Fruit fly (Drosophila melanogaster): ENCODE data around the gene Syx17.

Gene Syx17

dm6 chr3L:4363887-4364794 lies 39.1 kb upstream of the Syx17 start, which contains the start of the genes Cip4 and mRpS6 (continued):
- TF ChIP-seq CG10366 (GFP tag; IDR thresholded peaks at IDR 0.05) (peak; percentile 90), Kr (GFP tag; optimal IDR thresholded peaks at IDR 0.05) (peak; percentile 89), CG6791 (GFP tag; IDR thresholded peaks at IDR 0.05; ENCODE audit: partially characterized antibody) (peak; percentile 46; the same call in 2 of the 3 replicates), Awh (GFP tag; IDR thresholded peaks at IDR 0.05) (0 out of 2 replicates have a peak, but pooled peaks have one; percentile 54), CG17385 (GFP tag; optimal IDR thresholded peaks at IDR 0.05) (peak; percentile 82), CG8290 (GFP tag; optimal IDR thresholded peaks at IDR 0.05) (no peak), CG8290 (tag; optimal IDR thresholded peaks at IDR 0.05) (peak in 1 of 2 experiments; percentile 75), Trl (optimal IDR thresholded peaks at IDR 0.05) (no peak), Trl (GFP tag; optimal IDR thresholded peaks at IDR 0.05) (peak; percentile 46), Hmr (GFP tag; optimal IDR thresholded peaks at IDR 0.05) (peak; percentile 87), CkIIα-i1 (GFP tag; IDR thresholded peaks at IDR 0.05) (no peak), CG12299 (tag; optimal IDR thresholded peaks at IDR 0.05) (peak; percentile 84), CG17568 (GFP tag; optimal IDR thresholded peaks at IDR 0.05) (peak; percentile 52), CG15696 (tag; optimal IDR thresholded peaks at IDR 0.05) (no peak), CG17328 (GFP tag; IDR thresholded peaks at IDR 0.05) (peak; percentile 86), nau (GFP tag; optimal IDR thresholded peaks at IDR 0.05) (no peak), CG15514 (GFP tag; optimal IDR thresholded peaks at IDR 0.05) (peak; percentile 39), danr (GFP tag; IDR thresholded peaks at IDR 0.05) (peak; percentile 73), CG11085 (GFP tag; IDR thresholded peaks at IDR 0.05) (peak; percentile 66), z (GFP tag; IDR thresholded peaks at IDR 0.05) (no peak; the same call in 2 of the 3 replicates), fd64A (GFP tag; optimal IDR thresholded peaks at IDR 0.05) (no peak), Hand (GFP tag; optimal IDR thresholded peaks at IDR 0.05) (peak; percentile 49), ro (GFP tag; IDR thresholded peaks at IDR 0.05) (peak; percentile 29; the same call in 1 of the 2 replicates), gcm2 (GFP tag; optimal IDR thresholded peaks at IDR 0.05) (peak; percentile 1), abd-A (tag; optimal IDR thresholded peaks at IDR 0.05) (peak; percentile 34), CG17829 (tag; optimal IDR thresholded peaks at IDR 0.05) (peak; percentile 80), ase (GFP tag; IDR thresholded peaks at IDR 0.05) (peak; percentile 61; the same call in 2 of the 3 replicates), Hsf (GFP tag; optimal IDR thresholded peaks at IDR 0.05) (peak; percentile 72), CG3407 (GFP tag; optimal IDR thresholded peaks at IDR 0.05) (peak; percentile 51), Side (GFP tag; optimal IDR thresholded peaks at IDR 0.05) (no peak), CG33213 (GFP tag; optimal IDR thresholded peaks at IDR 0.05) (peak; percentile 23), CG13894 (tag; optimal IDR thresholded peaks at IDR 0.05) (no peak), Doc3 (GFP tag; IDR thresholded peaks at IDR 0.05; ENCODE audit: partially characterized antibody) (peak; percentile 49; the same call in 1 of the 3 replicates), chinmo (GFP tag; IDR thresholded peaks at IDR 0.05; ENCODE audit: partially characterized antibody) (peak; percentile 77; the same call in 3 of the 4 replicates), Bteb2 (GFP tag; optimal IDR thresholded peaks at IDR 0.05) (peak; percentile 56), HmgD (GFP tag; optimal IDR thresholded peaks at IDR 0.05) (no peak), sr (GFP tag; IDR thresholded peaks at IDR 0.05) (no peak), CG18764 (GFP tag; optimal IDR thresholded peaks at IDR 0.05) (no peak), CG1832 (GFP tag; optimal IDR thresholded peaks at IDR 0.05) (no peak), CG2199 (GFP tag; IDR thresholded peaks at IDR 0.05) (0 out of 3 replicates have a peak, but pooled peaks have one; percentile 31), trh (GFP tag; optimal IDR thresholded peaks at IDR 0.05) (peak; percentile 69), CG6683 (GFP tag; optimal IDR thresholded peaks at IDR 0.05) (peak; percentile 48), wdn (GFP tag; IDR thresholded peaks at IDR 0.05) (peak; percentile 74), fd102C (GFP tag; optimal IDR thresholded peaks at IDR 0.05) (no peak), fu2 (GFP tag; optimal IDR thresholded peaks at IDR 0.05) (peak; percentile 10), ato (GFP tag; IDR thresholded peaks at IDR 0.05; ENCODE audit: partially characterized antibody) (0 out of 2 replicates have a peak, but pooled peaks have one; percentile 19), bbx (GFP tag; IDR thresholded peaks at IDR 0.05; ENCODE audit: partially characterized antibody) (peak; percentile 42), kah (GFP tag; optimal IDR thresholded peaks at IDR 0.05) (no peak)
